Worm (Caenorhabditis elegans) whole organism, young adult: ENCODE measurements around the gene srab-22.

Experiments
- Y95B8A.8 ChIP-seq: fragments of 200-800 bp; sonication (Bioruptor generic); IDR thresholded peaks from 2 replicates; pipeline ENCODE4 v1.3.6; 2022; ENCODE audit warnings: missing genetic modification reagents, missing genetic modification characterization, missing compliant biosample characterization
- ama-1 ChIP-seq, 3 experiments: fragments of 150-350 bp in 1 of 3; sonication (generic microtip) in 2 of 3; optimal IDR thresholded peaks; 2 replicates each; lab custom pipeline; 2014 to 2018; ENCODE audit warnings: missing biosample characterization in 2 of 3, missing genetic modification characterization in 2 of 3, missing genetic modification reagents in 2 of 3
- atf-7 ChIP-seq: sonication (generic microtip); optimal IDR thresholded peaks from 2 replicates; lab custom pipeline; 2017; ENCODE audit warnings: mild to moderate bottlenecking, missing genetic modification characterization, missing compliant biosample characterization
- lin-40 ChIP-seq: sonication (generic microtip); optimal IDR thresholded peaks from 2 replicates; lab custom pipeline; 2016; ENCODE audit warnings: missing genetic modification characterization, mild to moderate bottlenecking, missing compliant biosample characterization, missing genotype, missing genetic modification reagents
- snpc-4 ChIP-seq, 5 experiments: fragments of 150-350 bp in 1 of 5; sonication (generic microtip) in 4 of 5; optimal IDR thresholded peaks; 2 replicates each; lab custom pipeline; 2014 to 2018; ENCODE audit warnings: missing genetic modification characterization in 5 of 5, missing biosample characterization in 3 of 5, antibody characterized with exemption in 2 of 5, mild to moderate bottlenecking in 2 of 5, missing compliant biosample characterization in 2 of 5, missing genotype in 2 of 5, moderate library complexity in 2 of 5, missing genetic modification reagents in 1 of 5
- unc-130 ChIP-seq: sonication (generic microtip); optimal IDR thresholded peaks from 2 replicates; lab custom pipeline; 2016; ENCODE audit warnings: missing genetic modification reagents, missing genetic modification characterization, missing compliant biosample characterization
- unc-62 ChIP-seq: fragments of 150-350 bp; optimal IDR thresholded peaks from 2 replicates; lab custom pipeline; 2014; ENCODE audit warnings: missing biosample characterization, missing genetic modification reagents, missing genetic modification characterization
- xnd-1 ChIP-seq: sonication (generic microtip); optimal IDR thresholded peaks from 2 replicates; lab custom pipeline; 2016; ENCODE audit warnings: missing genotype, missing genetic modification reagents, missing genetic modification characterization, missing compliant biosample characterization

ce11 chrV:3475021-3475420 is 48.8 kb downstream of the srab-22 start, which contains the start of gene oac-2:
- no peak for TF ChIP-seq atf-7 (tag; lab: Kevin White, UChicago)
- no peak for TF ChIP-seq unc-62 (GFP tag; lab: Kevin White, UChicago)
- TF ChIP-seq snpc-4 (GFP tag; optimal IDR thresholded peaks at IDR 0.05; lab: Kevin White, UChicago) = no peak
- no peak for TF ChIP-seq snpc-4 (tag; optimal IDR thresholded peaks at IDR 0.05; lab: Kevin White, UChicago)
- TF ChIP-seq ama-1 (optimal IDR thresholded peaks at IDR 0.05; lab: Kevin White, UChicago) = no peak
- no peak for TF ChIP-seq ama-1 (GFP tag; optimal IDR thresholded peaks at IDR 0.05; lab: Kevin White, UChicago)
- TF ChIP-seq xnd-1 = no peak
- TF ChIP-seq lin-40 = no peak
- no peak for TF ChIP-seq unc-130 (GFP tag; lab: Kevin White, UChicago)
- no peak for TF ChIP-seq Y95B8A.8
